Fruit fly (Drosophila melanogaster): ENCODE measurements around the gene SCOT.

DNA sequence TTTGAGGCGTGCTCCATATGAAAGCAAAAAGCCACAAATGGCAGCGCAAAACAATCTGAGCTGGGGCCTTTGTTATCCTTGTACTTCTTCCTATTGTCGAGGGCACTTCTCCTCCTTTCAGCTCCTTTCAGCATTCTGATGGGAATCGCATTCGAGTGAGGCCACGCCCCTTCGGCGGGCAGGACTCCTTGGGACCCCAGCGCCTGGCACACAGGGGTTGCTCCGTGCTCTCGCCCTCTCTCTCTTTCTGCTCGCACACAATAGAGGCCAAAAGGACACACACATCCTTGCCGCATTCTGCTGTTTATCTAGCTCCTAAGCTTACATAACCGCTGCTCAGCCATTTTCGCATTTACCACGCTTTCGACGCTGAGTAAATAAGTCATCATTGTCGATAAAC is 42.9 kb upstream of the SCOT start:
- no peak for TF ChIP-seq h (optimal IDR thresholded peaks at IDR 0.05)
- TF ChIP-seq ttk (optimal IDR thresholded peaks at IDR 0.05): no peak
- TF ChIP-seq psq (optimal IDR thresholded peaks at IDR 0.05): no peak
